Fruit fly (Drosophila melanogaster) whole organism, embryonic: ENCODE results near the gene Polr3I.
A peak's percentile ranks its signal among the peaks of the same experiment; 100 is the strongest.

Experiments used
- Abd-B ChIP-seq: fragments of 200-800 bp; sonication (Bioruptor generic); optimal IDR thresholded peaks from 2 replicates; lab custom pipeline; 2018; ENCODE audit warnings: missing biosample characterization, mild to moderate bottlenecking, missing genetic modification characterization, moderate library complexity
- CG10366 ChIP-seq: fragments of 200-800 bp; sonication (Bioruptor generic); IDR thresholded peaks from 2 replicates; pipeline ENCODE4 v1.3.6; 2022; ENCODE audit warnings: missing biosample characterization, missing genetic modification characterization
- CG11696 ChIP-seq: fragments of 200-800 bp; sonication (Bioruptor generic); IDR thresholded peaks from 2 replicates; pipeline ENCODE4 v1.3.6; 2022; ENCODE audit warnings: missing biosample characterization, missing genetic modification characterization
- CG12391 ChIP-seq: fragments of 200-800 bp; sonication (Bioruptor generic); optimal IDR thresholded peaks from 3 replicates; lab custom pipeline; 2018; ENCODE audit warnings: missing biosample characterization, mild to moderate bottlenecking, missing genetic modification characterization, moderate library complexity
- CG13424 ChIP-seq: fragments of 200-800 bp; sonication (Bioruptor generic); optimal IDR thresholded peaks from 2 replicates; lab custom pipeline; 2019; ENCODE audit warnings: missing biosample characterization, mild to moderate bottlenecking, missing genetic modification characterization, moderate library complexity
- CG15269 ChIP-seq: fragments of 200-800 bp; sonication (Bioruptor generic); optimal IDR thresholded peaks from 2 replicates; lab custom pipeline; 2018; ENCODE audit warnings: missing biosample characterization, mild to moderate bottlenecking, missing genetic modification characterization, moderate library complexity
- CG17328 ChIP-seq: fragments of 200-800 bp; sonication (Bioruptor generic); IDR thresholded peaks from 2 replicates; pipeline ENCODE4 v1.3.6; 2022; ENCODE audit warnings: missing biosample characterization, missing genetic modification characterization
- CG17359 ChIP-seq: fragments of 200-800 bp; sonication (Bioruptor generic); optimal IDR thresholded peaks from 3 replicates; lab custom pipeline; 2018; ENCODE audit warnings: missing biosample characterization, mild to moderate bottlenecking, missing genetic modification characterization, moderate library complexity
- CG17361 ChIP-seq: fragments of 200-800 bp; sonication (Bioruptor generic); IDR thresholded peaks from 3 replicates; pipeline ENCODE4 v1.3.6; 2022; ENCODE audit warnings: missing biosample characterization, missing genetic modification characterization
- CG2202 ChIP-seq: fragments of 200-800 bp; sonication (Bioruptor generic); optimal IDR thresholded peaks from 2 replicates; lab custom pipeline; 2018; ENCODE audit warnings: missing biosample characterization, mild to moderate bottlenecking, missing genetic modification characterization
- CG7839 ChIP-seq: fragments of 200-800 bp; sonication (Bioruptor generic); optimal IDR thresholded peaks from 3 replicates; lab custom pipeline; 2018; ENCODE audit warnings: missing biosample characterization, mild to moderate bottlenecking, missing genetic modification characterization, moderate library complexity
- CG8281 ChIP-seq: fragments of 200-800 bp; sonication (Bioruptor generic); optimal IDR thresholded peaks from 2 replicates; lab custom pipeline; 2018; ENCODE audit warnings: missing biosample characterization, mild to moderate bottlenecking, missing genetic modification characterization, moderate library complexity
- CG8388 ChIP-seq: fragments of 200-800 bp; sonication (Bioruptor generic); optimal IDR thresholded peaks from 2 replicates; lab custom pipeline; 2019; ENCODE audit warnings: missing biosample characterization, mild to moderate bottlenecking, missing genetic modification characterization, moderate library complexity
- CG8924 ChIP-seq: fragments of 200-800 bp; optimal IDR thresholded peaks from 3 replicates; lab custom pipeline; 2019; ENCODE audit warnings: missing biosample characterization, mild to moderate bottlenecking, missing genetic modification characterization, moderate library complexity
- CG9932 ChIP-seq: fragments of 200-800 bp; sonication (Bioruptor generic); IDR thresholded peaks from 2 replicates; pipeline ENCODE4 v1.3.6; 2022; ENCODE audit warnings: missing biosample characterization, missing genetic modification characterization
- CHES-1-like ChIP-seq: fragments of 200-800 bp; sonication (Bioruptor generic); optimal IDR thresholded peaks from 2 replicates; lab custom pipeline; 2016; ENCODE audit warnings: missing biosample characterization, missing genetic modification characterization
- Dbx ChIP-seq: fragments of 200-800 bp; sonication (Bioruptor generic); IDR thresholded peaks from 3 replicates; pipeline ENCODE4 v1.3.6; 2022; ENCODE audit warnings: missing biosample characterization, missing genetic modification characterization
- Drgx ChIP-seq: fragments of 200-800 bp; sonication (Bioruptor generic); IDR thresholded peaks from 2 replicates; pipeline ENCODE4 v1.3.6; 2022; ENCODE audit warnings: missing biosample characterization, missing genetic modification characterization
- E2f2 ChIP-seq: fragments of 200-800 bp; sonication (Bioruptor generic); IDR thresholded peaks from 2 replicates; pipeline ENCODE4 v1.3.6; 2022; ENCODE audit warnings: missing biosample characterization, missing genetic modification characterization
- Eip74EF ChIP-seq, 2 experiments: fragments of 200-800 bp in 1 of 2; fragments of >200 bp in 1 of 2; sonication (Bioruptor generic) in 1 of 2; optimal IDR thresholded peaks; 2 replicates each; lab custom pipeline; 2017 to 2019; ENCODE audit warnings: missing biosample characterization in 2 of 2, missing genetic modification characterization in 2 of 2, mild to moderate bottlenecking in 1 of 2, moderate library complexity in 1 of 2
- HLH3B ChIP-seq: fragments of 200-800 bp; sonication (Bioruptor generic); IDR thresholded peaks from 2 replicates; pipeline ENCODE4 v1.3.6; 2022; ENCODE audit warnings: missing biosample characterization, missing genetic modification characterization
- Hr51 ChIP-seq, 2 experiments: fragments of 200-800 bp; sonication (Bioruptor generic); optimal IDR thresholded peaks; 2 replicates in 1 of 2; 3 replicates in 1 of 2; lab custom pipeline; 2016 to 2018; ENCODE audit warnings: missing biosample characterization in 2 of 2, missing genetic modification characterization in 2 of 2, mild to moderate bottlenecking in 1 of 2, moderate library complexity in 1 of 2
- Ptx1 ChIP-seq: fragments of 200-800 bp; sonication (Bioruptor generic); IDR thresholded peaks from 2 replicates; pipeline ENCODE4 v1.3.6; 2022; ENCODE audit warnings: missing biosample characterization, missing genetic modification characterization
- Sox102F ChIP-seq: fragments of 200-800 bp; sonication (Bioruptor generic); optimal IDR thresholded peaks from 2 replicates; lab custom pipeline; 2018; ENCODE audit warnings: missing biosample characterization, mild to moderate bottlenecking, missing genetic modification characterization, moderate library complexity
- Xrp1 ChIP-seq: fragments of 200-800 bp; sonication (Bioruptor generic); IDR thresholded peaks from 2 replicates; pipeline ENCODE4 v1.3.6; 2022; ENCODE audit warnings: missing biosample characterization, missing genetic modification characterization
- ato ChIP-seq: fragments of 200-800 bp; sonication (Bioruptor generic); IDR thresholded peaks from 2 replicates; pipeline ENCODE4 v1.3.6; 2022; ENCODE audit warnings: missing biosample characterization, missing genetic modification characterization; ENCODE audit not compliant: partially characterized antibody
- bsh ChIP-seq, 2 experiments: fragments of 200-800 bp; sonication (Bioruptor generic); optimal IDR thresholded peaks; 2 replicates each; lab custom pipeline; 2017 to 2018; ENCODE audit warnings: mild to moderate bottlenecking in 2 of 2, missing biosample characterization in 2 of 2, missing genetic modification characterization in 2 of 2, moderate library complexity in 1 of 2
- ci ChIP-seq: fragments of 200-800 bp; sonication (Bioruptor generic); IDR thresholded peaks from 3 replicates; pipeline ENCODE4 v1.3.6; 2022; ENCODE audit warnings: missing biosample characterization, missing genetic modification characterization
- crc ChIP-seq: fragments of 200-800 bp; sonication (Bioruptor generic); optimal IDR thresholded peaks from 2 replicates; lab custom pipeline; 2016; ENCODE audit warnings: missing biosample characterization, missing genetic modification characterization
- dati ChIP-seq: fragments of 200-800 bp; sonication (Bioruptor generic); IDR thresholded peaks from 2 replicates; pipeline ENCODE4 v1.3.6; 2022; ENCODE audit warnings: missing biosample characterization, missing genetic modification characterization
- dmrt99B ChIP-seq: fragments of 200-800 bp; sonication (Bioruptor generic); optimal IDR thresholded peaks from 2 replicates; lab custom pipeline; 2018; ENCODE audit warnings: missing biosample characterization, mild to moderate bottlenecking, missing genetic modification characterization, moderate library complexity
- emc ChIP-seq: fragments of 200-800 bp; sonication (Bioruptor generic); optimal IDR thresholded peaks from 2 replicates; lab custom pipeline; 2016; ENCODE audit warnings: missing biosample characterization, missing genetic modification characterization
- esg ChIP-seq: fragments of 200-800 bp; sonication (Bioruptor generic); conservative IDR thresholded peaks from 2 replicates; pipeline ENCODE4 v1.3.6; 2022; ENCODE audit warnings: missing biosample characterization, missing genetic modification characterization
- fd102C ChIP-seq: fragments of 200-800 bp; sonication (Bioruptor generic); optimal IDR thresholded peaks from 2 replicates; lab custom pipeline; 2018; ENCODE audit warnings: missing biosample characterization, mild to moderate bottlenecking, missing genetic modification characterization, moderate library complexity
- fd96Cb ChIP-seq: fragments of 200-800 bp; sonication (Bioruptor generic); optimal IDR thresholded peaks from 2 replicates; lab custom pipeline; 2018; ENCODE audit warnings: missing biosample characterization, mild to moderate bottlenecking, missing genetic modification characterization, moderate library complexity
- gcm ChIP-seq: fragments of 200-800 bp; sonication (Bioruptor generic); optimal IDR thresholded peaks from 2 replicates; lab custom pipeline; 2019; ENCODE audit warnings: missing biosample characterization, mild to moderate bottlenecking, missing genetic modification characterization, moderate library complexity
- grau ChIP-seq: fragments of 200-800 bp; optimal IDR thresholded peaks from 3 replicates; lab custom pipeline; 2019; ENCODE audit warnings: missing biosample characterization, mild to moderate bottlenecking, missing genetic modification characterization, moderate library complexity
- nmo ChIP-seq: fragments of 200-800 bp; sonication (Bioruptor generic); optimal IDR thresholded peaks from 2 replicates; lab custom pipeline; 2018; ENCODE audit warnings: missing biosample characterization, mild to moderate bottlenecking, missing genetic modification characterization, moderate library complexity
- onecut ChIP-seq: fragments of 200-800 bp; sonication (Bioruptor generic); IDR thresholded peaks from 2 replicates; pipeline ENCODE4 v1.3.6; 2022; ENCODE audit warnings: missing biosample characterization, missing genetic modification characterization
- pnt ChIP-seq: fragments of 200-800 bp; sonication (Bioruptor generic); optimal IDR thresholded peaks from 3 replicates; lab custom pipeline; 2016; ENCODE audit warnings: missing biosample characterization, missing genetic modification characterization
- row ChIP-seq: fragments of 200-800 bp; sonication (Bioruptor generic); IDR thresholded peaks from 3 replicates; pipeline ENCODE4 v1.3.6; 2022; ENCODE audit warnings: missing biosample characterization, missing genetic modification characterization
- salm ChIP-seq: fragments of 200-800 bp; sonication (Bioruptor generic); optimal IDR thresholded peaks from 2 replicates; lab custom pipeline; 2018; ENCODE audit warnings: missing biosample characterization, mild to moderate bottlenecking, missing genetic modification characterization
- sc ChIP-seq, 3 experiments: fragments of >200 bp in 2 of 3; fragments of 200-800 bp in 1 of 3; sonication (Bioruptor generic) in 1 of 3; optimal IDR thresholded peaks; 2 replicates in 2 of 3; 3 replicates in 1 of 3; lab custom pipeline; 2017; ENCODE audit warnings: mild to moderate bottlenecking in 1 of 3, missing biosample characterization in 1 of 3, missing genetic modification characterization in 1 of 3, missing genetic modification reagents in 1 of 3
- sens ChIP-seq: fragments of 200-800 bp; sonication (Bioruptor generic); peaks from one replicate; lab custom pipeline; 2016; ENCODE audit warnings: missing biosample characterization, missing genetic modification characterization
- so ChIP-seq: fragments of 200-800 bp; sonication (Bioruptor generic); IDR thresholded peaks from 3 replicates; pipeline ENCODE4 v1.3.6; 2022; ENCODE audit warnings: missing biosample characterization, missing genetic modification characterization
- tap ChIP-seq: fragments of 200-800 bp; optimal IDR thresholded peaks from 3 replicates; lab custom pipeline; 2019; ENCODE audit warnings: missing biosample characterization, mild to moderate bottlenecking, missing genetic modification characterization, moderate library complexity
- tgo ChIP-seq: fragments of 200-800 bp; sonication (Bioruptor generic); IDR thresholded peaks from 3 replicates; pipeline ENCODE4 v1.3.6; 2022; ENCODE audit warnings: missing biosample characterization, missing genetic modification characterization
- unpg ChIP-seq: fragments of 200-800 bp; sonication (Bioruptor generic); optimal IDR thresholded peaks from 3 replicates; lab custom pipeline; 2018; ENCODE audit warnings: missing biosample characterization, mild to moderate bottlenecking, missing genetic modification characterization, moderate library complexity
- wor ChIP-seq: fragments of 200-800 bp; sonication (Bioruptor generic); IDR thresholded peaks from 2 replicates; pipeline ENCODE4 v1.3.6; 2022; ENCODE audit warnings: missing biosample characterization, missing genetic modification characterization
- zfh2 ChIP-seq: fragments of 200-800 bp; sonication (Bioruptor generic); optimal IDR thresholded peaks from 2 replicates; lab custom pipeline; 2016; ENCODE audit warnings: missing biosample characterization, missing genetic modification characterization

Polr3I gene

DNA sequence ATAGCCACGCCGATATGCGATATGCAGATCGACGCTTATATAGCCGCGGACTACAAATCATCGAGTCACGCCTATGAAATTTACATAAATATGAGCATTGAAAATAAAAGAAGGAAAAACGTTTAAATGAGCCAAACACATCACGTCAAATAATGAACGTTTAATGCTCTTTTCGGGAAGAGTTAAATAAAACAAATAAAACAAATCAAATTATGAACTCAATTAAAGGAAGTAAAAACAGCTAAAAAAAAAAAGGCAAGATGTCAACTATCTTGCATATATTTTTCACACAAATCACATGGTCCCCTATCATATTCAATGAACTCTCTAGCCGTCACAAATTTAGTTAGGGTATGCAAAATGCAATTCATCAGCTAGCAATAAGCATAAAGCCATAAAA lies 16.8 kb upstream of the Polr3I start (continued):
- TF ChIP-seq sc (optimal IDR thresholded peaks at IDR 0.05; lab: Kevin White, UChicago) (no peak), sc (GFP tag; optimal IDR thresholded peaks at IDR 0.05; lab: Kevin White, UChicago) (no peak), Xrp1 (GFP tag; lab: Robert Waterston, UW) (0 out of 2 replicates have a peak, but pooled peaks have one; percentile 28), pnt (GFP tag; lab: Kevin White, UChicago) (peak; percentile 14), HLH3B (GFP tag; lab: Robert Waterston, UW) (peak; percentile 36; the same call in 1 of the 2 replicates), dmrt99B (tag; lab: Kevin White, UChicago) (peak; percentile 66), grau (tag; lab: Kevin White, UChicago) (peak; percentile 21), CG15269 (tag; lab: Kevin White, UChicago) (peak; percentile 51), E2f2 (GFP tag; lab: Robert Waterston, UW) (peak; percentile 14; the same call in 1 of the 2 replicates), salm (tag; lab: Kevin White, UChicago) (peak; percentile 5), CG17328 (GFP tag; lab: Robert Waterston, UW) (0 out of 2 replicates have a peak, but pooled peaks have one; percentile 17), tap (tag; lab: Kevin White, UChicago) (peak; percentile 4), CG17361 (GFP tag; lab: Robert Waterston, UW) (no peak), Sox102F (peak; percentile 66), row (GFP tag; lab: Robert Waterston, UW) (peak; percentile 57), Hr51 (GFP tag; optimal IDR thresholded peaks at IDR 0.05; lab: Kevin White, UChicago) (peak in 1 of 2 experiments; percentile 58), Ptx1 (peak; percentile 59), so (GFP tag; lab: Robert Waterston, UW) (peak; percentile 59; the same call in 2 of the 3 replicates), Dbx (GFP tag; lab: Robert Waterston, UW) (no peak), ci (GFP tag; lab: Robert Waterston, UW) (peak; percentile 45; the same call in 1 of the 3 replicates), CG8924 (peak; percentile 14), CG17359 (peak; percentile 33), ato (GFP tag; lab: Robert Waterston, UW) (no peak), CG13424 (tag; lab: Kevin White, UChicago) (peak; percentile 40), Eip74EF (GFP tag; optimal IDR thresholded peaks at IDR 0.05; lab: Kevin White, UChicago) (peak in 1 of 2 experiments; percentile 5), onecut (0 out of 2 replicates have a peak, but pooled peaks have one; percentile 10), CG10366 (GFP tag; lab: Robert Waterston, UW) (peak; percentile 62), sens (GFP tag; lab: Kevin White, UChicago) (peak; percentile 51), CG7839 (tag; lab: Kevin White, UChicago) (peak; percentile 37), nmo (peak; percentile 29), Abd-B (GFP tag; lab: Kevin White, UChicago) (peak; percentile 5), fd96Cb (tag; lab: Kevin White, UChicago) (peak; percentile 9), tgo (GFP tag; lab: Robert Waterston, UW) (peak; percentile 51; the same call in 1 of the 3 replicates), CG2202 (tag; lab: Kevin White, UChicago) (no peak), CG8388 (peak; percentile 7), esg (GFP tag; lab: Robert Waterston, UW) (0 out of 2 replicates have a peak, but pooled peaks have one; percentile 6), CG12391 (tag; lab: Kevin White, UChicago) (peak; percentile 5), CHES-1-like (no peak)
- TF ChIP-seq, all 482 proteins: peak for 50

DNA sequence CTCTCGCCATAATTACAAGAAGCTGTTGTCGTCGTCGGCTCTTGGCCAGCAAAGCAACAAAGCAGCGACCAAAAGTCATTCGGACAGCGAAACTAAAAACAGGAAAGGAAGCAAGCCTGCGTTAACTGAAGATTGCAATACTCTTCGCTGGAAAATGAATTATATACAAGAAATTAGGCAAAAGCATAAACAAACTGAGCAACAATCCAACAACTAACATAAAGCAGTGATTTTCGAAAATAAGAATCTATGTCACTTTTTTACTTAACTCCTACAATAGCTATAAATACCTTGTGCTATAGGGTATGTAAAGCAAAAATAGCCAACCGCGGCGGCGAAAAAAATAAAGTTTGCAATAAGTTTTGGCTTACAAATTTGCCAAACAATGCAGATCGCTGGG lies 12.6 kb upstream of the Polr3I start:
- no peak for TF ChIP-seq gcm (GFP tag; lab: Kevin White, UChicago)
- TF ChIP-seq fd102C (GFP tag; lab: Kevin White, UChicago), result no peak
- no peak for TF ChIP-seq CG9932 (GFP tag; lab: Robert Waterston, UW)
- TF ChIP-seq unpg (GFP tag; lab: Kevin White, UChicago), result no peak
- peak; percentile 80 for TF ChIP-seq Drgx (GFP tag; lab: Robert Waterston, UW)
- TF ChIP-seq crc (GFP tag; lab: Kevin White, UChicago), result no peak
- peak in 1 of 2 experiments; percentile 63 for TF ChIP-seq bsh (GFP tag; optimal IDR thresholded peaks at IDR 0.05; lab: Kevin White, UChicago)
- TF ChIP-seq emc (GFP tag; lab: Kevin White, UChicago), result no peak
- TF ChIP-seq CG11696 (GFP tag; lab: Robert Waterston, UW), result no peak
- no peak for TF ChIP-seq zfh2 (GFP tag; lab: Kevin White, UChicago)
- TF ChIP-seq CG8281 (tag; lab: Kevin White, UChicago), result no peak
- TF ChIP-seq dati (GFP tag; lab: Robert Waterston, UW), result no peak
- no peak for TF ChIP-seq ato (GFP tag; lab: Robert Waterston, UW)
- TF ChIP-seq nmo, result no peak
- no peak for TF ChIP-seq wor (GFP tag; lab: Robert Waterston, UW)
